Fruit fly (Drosophila melanogaster) whole organism, pupa: ENCODE results near the gene CG2964.
A peak's percentile ranks its signal among the peaks of the same experiment; 100 is the strongest.

Experiments used
- CG10348 ChIP-seq: fragments of 200-800 bp; sonication (Bioruptor generic); IDR thresholded peaks from 2 replicates; pipeline ENCODE4 v1.3.6; 2022; ENCODE audit warnings: missing biosample characterization, missing genetic modification characterization
- CG12605 ChIP-seq: fragments of 200-800 bp; sonication (Bioruptor generic); IDR thresholded peaks from 2 replicates; pipeline ENCODE4 v1.3.6; 2022; ENCODE audit warnings: missing biosample characterization, missing genetic modification characterization
- CG13204 ChIP-seq: fragments of 200-800 bp; sonication (Bioruptor generic); optimal IDR thresholded peaks from 2 replicates; lab custom pipeline; 2018; ENCODE audit warnings: missing biosample characterization, mild to moderate bottlenecking, missing genetic modification characterization, moderate library complexity
- CG14655 ChIP-seq: fragments of 200-800 bp; sonication (Bioruptor generic); optimal IDR thresholded peaks from 3 replicates; lab custom pipeline; 2017; ENCODE audit warnings: mild to moderate bottlenecking, missing biosample characterization, missing genetic modification reagents, missing genetic modification characterization
- CG15710 ChIP-seq: fragments of 200-800 bp; sonication (Bioruptor generic); optimal IDR thresholded peaks from 2 replicates; lab custom pipeline; 2018; ENCODE audit warnings: missing biosample characterization, mild to moderate bottlenecking, missing genetic modification characterization, moderate library complexity
- CG17806 ChIP-seq: fragments of 200-800 bp; sonication (Bioruptor generic); optimal IDR thresholded peaks from 2 replicates; lab custom pipeline; 2018; ENCODE audit warnings: missing biosample characterization, mild to moderate bottlenecking, missing genetic modification characterization, moderate library complexity
- CG32121 ChIP-seq: fragments of 200-800 bp; sonication (Bioruptor generic); IDR thresholded peaks from 2 replicates; pipeline ENCODE4 v1.3.6; 2022; ENCODE audit warnings: missing biosample characterization, missing genetic modification characterization
- CG34367 ChIP-seq: fragments of 200-800 bp; sonication (Bioruptor generic); optimal IDR thresholded peaks from 2 replicates; lab custom pipeline; 2018; ENCODE audit warnings: missing biosample characterization, mild to moderate bottlenecking, missing genetic modification characterization
- CG4496 ChIP-seq: fragments of 200-800 bp; sonication (Bioruptor generic); IDR thresholded peaks from 3 replicates; pipeline ENCODE4 v1.3.6; 2022; ENCODE audit warnings: missing biosample characterization, missing genetic modification characterization
- CG8159 ChIP-seq: fragments of 200-800 bp; sonication (Bioruptor generic); optimal IDR thresholded peaks from 3 replicates; lab custom pipeline; 2018; ENCODE audit warnings: missing biosample characterization, mild to moderate bottlenecking, missing genetic modification characterization, moderate library complexity
- CG8301 ChIP-seq: fragments of 200-800 bp; sonication (Bioruptor generic); optimal IDR thresholded peaks from 2 replicates; lab custom pipeline; 2018; ENCODE audit warnings: missing biosample characterization, mild to moderate bottlenecking, missing genetic modification characterization
- CG9948 ChIP-seq: fragments of 200-800 bp; sonication (Bioruptor generic); optimal IDR thresholded peaks from 2 replicates; lab custom pipeline; 2018; ENCODE audit warnings: missing biosample characterization, mild to moderate bottlenecking, missing genetic modification characterization, moderate library complexity
- D1 ChIP-seq: fragments of 200-800 bp; sonication (Bioruptor generic); optimal IDR thresholded peaks from 2 replicates; lab custom pipeline; 2018; ENCODE audit warnings: missing biosample characterization, mild to moderate bottlenecking, missing genetic modification characterization, moderate library complexity
- EcR ChIP-seq: fragments of 200-800 bp; sonication (Bioruptor generic); optimal IDR thresholded peaks from 3 replicates; lab custom pipeline; 2019; ENCODE audit warnings: missing biosample characterization, missing genetic modification characterization, mild to moderate bottlenecking, moderate library complexity, missing genetic modification reagents
- Ets98B ChIP-seq: fragments of 200-800 bp; sonication (Bioruptor generic); IDR thresholded peaks from 2 replicates; pipeline ENCODE4 v1.3.6; 2022; ENCODE audit warnings: missing biosample characterization, missing genetic modification characterization
- Pif1A ChIP-seq: fragments of 200-800 bp; sonication (Bioruptor generic); optimal IDR thresholded peaks from 3 replicates; lab custom pipeline; 2016; ENCODE audit warnings: missing biosample characterization, missing genetic modification characterization
- Pif1B ChIP-seq: fragments of 200-800 bp; sonication (Bioruptor generic); optimal IDR thresholded peaks from 3 replicates; lab custom pipeline; 2016; ENCODE audit warnings: missing biosample characterization, missing genetic modification characterization
- Snoo ChIP-seq: fragments of 200-800 bp; sonication (Bioruptor generic); optimal IDR thresholded peaks from 3 replicates; lab custom pipeline; 2017; ENCODE audit warnings: missing biosample characterization, mild to moderate bottlenecking, missing genetic modification characterization, inconsistent platforms
- fd96Ca ChIP-seq: fragments of 200-800 bp; sonication (Bioruptor generic); IDR thresholded peaks from 3 replicates; pipeline ENCODE4 v1.3.6; 2022; ENCODE audit warnings: missing biosample characterization, missing genetic modification characterization
- gl ChIP-seq: fragments of 200-800 bp; sonication (Bioruptor generic); optimal IDR thresholded peaks from 2 replicates; lab custom pipeline; 2018; ENCODE audit warnings: missing biosample characterization, mild to moderate bottlenecking, missing genetic modification characterization
- rn ChIP-seq: fragments of 200-800 bp; sonication (Bioruptor generic); IDR thresholded peaks from 2 replicates; pipeline ENCODE4 v1.3.6; 2022; ENCODE audit warnings: missing biosample characterization, missing genetic modification characterization

Gene CG2964

dm6 chr2L:2812137-2812536, at the start of gene CG2964:
CG2964 (plus strand) TSS chr2L:2812437.
- TF ChIP-seq rn (GFP tag; lab: Robert Waterston, UW) (no peak), Pif1B (no peak), CG10348 (GFP tag; lab: Robert Waterston, UW) (no peak), CG8159 (tag; lab: Kevin White, UChicago) (no peak), gl (tag; lab: Kevin White, UChicago) (no peak), Snoo (no peak), CG8301 (no peak), Pif1A (no peak), EcR (no peak), fd96Ca (no peak), CG12605 (GFP tag; lab: Robert Waterston, UW) (no peak), CG17806 (tag; lab: Kevin White, UChicago) (no peak), CG13204 (GFP tag; lab: Kevin White, UChicago) (no peak)

- TF ChIP-seq Pif1A: peak; percentile 80
- peak; percentile 91 for TF ChIP-seq CG8159 (tag; lab: Kevin White, UChicago)
- TF ChIP-seq CG12605 (GFP tag; lab: Robert Waterston, UW): peak; percentile 71
- TF ChIP-seq CG14655 (GFP tag; lab: Kevin White, UChicago): peak; percentile 87
- TF ChIP-seq CG17806 (tag; lab: Kevin White, UChicago): peak; percentile 85
- peak; percentile 75 for TF ChIP-seq CG34367 (tag; lab: Kevin White, UChicago)
- peak; percentile 87 for TF ChIP-seq CG15710 (tag; lab: Kevin White, UChicago)
- no peak for TF ChIP-seq CG13204 (GFP tag; lab: Kevin White, UChicago)
- TF ChIP-seq CG4496 (GFP tag; lab: Robert Waterston, UW): peak; percentile 88
- TF ChIP-seq fd96Ca: peak; percentile 90
- no peak for TF ChIP-seq D1 (tag; lab: Kevin White, UChicago)
- TF ChIP-seq CG32121 (GFP tag; lab: Robert Waterston, UW): peak; percentile 85
- peak; percentile 91 for TF ChIP-seq Pif1B
- 0 out of 2 replicates have a peak, but pooled peaks have one; percentile 48 for TF ChIP-seq CG10348 (GFP tag; lab: Robert Waterston, UW)
- peak; percentile 10 for TF ChIP-seq EcR
- TF ChIP-seq CG8301: peak; percentile 82
- peak; percentile 87 for TF ChIP-seq Snoo
- TF ChIP-seq CG9948 (tag; lab: Kevin White, UChicago): peak; percentile 86
- TF ChIP-seq gl (tag; lab: Kevin White, UChicago): peak; percentile 45
- TF ChIP-seq rn (GFP tag; lab: Robert Waterston, UW): peak; percentile 57
- peak; percentile 86 for TF ChIP-seq Ets98B
These were observed 46.4 kb upstream of the CG2964 start, which contains the start of the genes Snx21 and aph-1 for dm6 chr2L:2765659-2766373. Snx21 (minus strand) TSS chr2L:2765665. aph-1 (plus strand) TSS chr2L:2766233.

dm6 chr2L:2767627-2768026, 44.6 kb upstream of the CG2964 start, which contains the start of the genes Taf10b and Taf10:
Taf10b (minus strand) TSS chr2L:2767845.
Taf10 (plus strand) TSS chr2L:2767890.
- TF ChIP-seq fd96Ca: peak; percentile 46; the same call in 1 of the 3 replicates
- TF ChIP-seq CG12605 (GFP tag; lab: Robert Waterston, UW): no peak

dm6 chr2L:2769476-2770185, 42.6 kb upstream of the CG2964 start, which contains the start of the genes colt and HINT1:
colt (minus strand) TSS chr2L:2770069.
HINT1 (plus strand) TSS chr2L:2770135.
- TF ChIP-seq CG8159 (tag; lab: Kevin White, UChicago) (peak; percentile 77), EcR (peak; percentile 58), Pif1B (peak; percentile 87), CG32121 (GFP tag; lab: Robert Waterston, UW) (peak; percentile 48; the same call in 1 of the 2 replicates), D1 (tag; lab: Kevin White, UChicago) (no peak), CG14655 (GFP tag; lab: Kevin White, UChicago) (peak; percentile 88), fd96Ca (peak; percentile 16; the same call in 1 of the 3 replicates), CG34367 (tag; lab: Kevin White, UChicago) (peak; percentile 82), CG10348 (GFP tag; lab: Robert Waterston, UW) (no peak), gl (tag; lab: Kevin White, UChicago) (peak; percentile 97), CG15710 (tag; lab: Kevin White, UChicago) (peak; percentile 51), CG8301 (peak; percentile 82), CG4496 (GFP tag; lab: Robert Waterston, UW) (peak; percentile 78), rn (GFP tag; lab: Robert Waterston, UW) (no peak), CG17806 (tag; lab: Kevin White, UChicago) (peak; percentile 66), Pif1A (peak; percentile 91), CG12605 (GFP tag; lab: Robert Waterston, UW) (peak; percentile 67; the same call in 1 of the 2 replicates), Ets98B (peak; percentile 55), CG13204 (GFP tag; lab: Kevin White, UChicago) (peak; percentile 93), Snoo (peak; percentile 73), CG9948 (tag; lab: Kevin White, UChicago) (peak; percentile 57)

- TF ChIP-seq EcR: no peak
- no peak for TF ChIP-seq D1 (tag; lab: Kevin White, UChicago)
- no peak for TF ChIP-seq rn (GFP tag; lab: Robert Waterston, UW)
- TF ChIP-seq CG13204 (GFP tag; lab: Kevin White, UChicago): no peak
- no peak for TF ChIP-seq Ets98B
These were observed 40.6 kb upstream of the CG2964 start, which contains the start of gene CG15399 for dm6 chr2L:2771676-2772075. CG15399 (minus strand) TSS chr2L:2771776.
